Fruit fly (Drosophila melanogaster) whole organism, embryonic: ENCODE results near the gene CG18545.
A peak's percentile ranks its signal among the peaks of the same experiment; 100 is the strongest.

Experiments
- Ada2b ChIP-seq: fragments of 200-800 bp; sonication (Bioruptor generic); IDR thresholded peaks from 2 replicates; pipeline ENCODE4 v1.3.6; 2022; ENCODE audit warnings: missing biosample characterization, missing genetic modification characterization
- CG10267 ChIP-seq: fragments of 200-800 bp; sonication (Bioruptor generic); optimal IDR thresholded peaks from 2 replicates; lab custom pipeline; 2018; ENCODE audit warnings: missing biosample characterization, mild to moderate bottlenecking, missing genetic modification characterization, moderate library complexity
- CG11560 ChIP-seq: fragments of 200-800 bp; sonication (Bioruptor generic); IDR thresholded peaks from 3 replicates; pipeline ENCODE4 v1.3.6; 2022; ENCODE audit warnings: missing biosample characterization, missing genetic modification characterization
- CG12769 ChIP-seq: fragments of 200-800 bp; sonication (Bioruptor generic); optimal IDR thresholded peaks from 2 replicates; lab custom pipeline; 2019; ENCODE audit warnings: missing biosample characterization, mild to moderate bottlenecking, missing genetic modification characterization, moderate library complexity
- CG14860 ChIP-seq: fragments of 200-800 bp; sonication (Bioruptor generic); IDR thresholded peaks from 3 replicates; pipeline ENCODE4 v1.3.6; 2022; ENCODE audit warnings: missing biosample characterization, missing genetic modification characterization; ENCODE audit not compliant: partially characterized antibody
- CG16813 ChIP-seq: fragments of 200-800 bp; sonication (Bioruptor generic); IDR thresholded peaks from 3 replicates; pipeline ENCODE4 v1.3.6; 2022; ENCODE audit warnings: missing biosample characterization, missing genetic modification characterization; ENCODE audit not compliant: partially characterized antibody
- CG17186 ChIP-seq: fragments of 200-800 bp; sonication (Bioruptor generic); optimal IDR thresholded peaks from 3 replicates; lab custom pipeline; 2017; ENCODE audit warnings: missing biosample characterization, missing genetic modification reagents, missing genetic modification characterization
- CG17385 ChIP-seq: fragments of 200-800 bp; sonication (Bioruptor generic); optimal IDR thresholded peaks from 3 replicates; lab custom pipeline; 2018; ENCODE audit warnings: missing biosample characterization, mild to moderate bottlenecking, missing genetic modification characterization
- CG17912 ChIP-seq: fragments of 200-800 bp; sonication (Bioruptor generic); optimal IDR thresholded peaks from 2 replicates; lab custom pipeline; 2018; ENCODE audit warnings: missing biosample characterization, mild to moderate bottlenecking, missing genetic modification characterization
- CG2116 ChIP-seq: fragments of 200-800 bp; sonication (Bioruptor generic); optimal IDR thresholded peaks from 3 replicates; lab custom pipeline; 2018; ENCODE audit warnings: missing biosample characterization, mild to moderate bottlenecking, missing genetic modification characterization
- CG34422 ChIP-seq: fragments of 200-800 bp; sonication (Bioruptor generic); IDR thresholded peaks from 3 replicates; pipeline ENCODE4 v1.3.6; 2022; ENCODE audit warnings: missing biosample characterization, missing genetic modification characterization
- CG4617 ChIP-seq: fragments of 200-800 bp; sonication (Bioruptor generic); optimal IDR thresholded peaks from 3 replicates; lab custom pipeline; 2016; ENCODE audit warnings: missing biosample characterization, missing genetic modification characterization, borderline replicate concordance
- CG9609 ChIP-seq: fragments of 200-800 bp; sonication (Bioruptor generic); optimal IDR thresholded peaks from 3 replicates; lab custom pipeline; 2016; ENCODE audit warnings: missing biosample characterization, missing genetic modification characterization
- CG9797 ChIP-seq: fragments of 200-800 bp; sonication (Bioruptor generic); optimal IDR thresholded peaks from 3 replicates; lab custom pipeline; 2018; ENCODE audit warnings: missing biosample characterization, mild to moderate bottlenecking, missing genetic modification characterization
- Doc3 ChIP-seq: fragments of 200-800 bp; sonication (Bioruptor generic); IDR thresholded peaks from 3 replicates; pipeline ENCODE4 v1.3.6; 2022; ENCODE audit warnings: missing biosample characterization, missing genetic modification characterization; ENCODE audit not compliant: partially characterized antibody
- Drgx ChIP-seq: fragments of 200-800 bp; sonication (Bioruptor generic); IDR thresholded peaks from 2 replicates; pipeline ENCODE4 v1.3.6; 2022; ENCODE audit warnings: missing biosample characterization, missing genetic modification characterization
- Fer3 ChIP-seq: fragments of 200-800 bp; sonication (Bioruptor generic); optimal IDR thresholded peaks from 2 replicates; lab custom pipeline; 2018; ENCODE audit warnings: missing biosample characterization, mild to moderate bottlenecking, missing genetic modification characterization, moderate library complexity
- HLH4C ChIP-seq: fragments of 200-800 bp; sonication (Bioruptor generic); IDR thresholded peaks from 3 replicates; pipeline ENCODE4 v1.3.6; 2022; ENCODE audit warnings: missing biosample characterization, missing genetic modification characterization; ENCODE audit not compliant: partially characterized antibody
- MESR4 ChIP-seq: fragments of 200-800 bp; sonication (Bioruptor generic); optimal IDR thresholded peaks from 2 replicates; lab custom pipeline; 2018; ENCODE audit warnings: missing biosample characterization, mild to moderate bottlenecking, missing genetic modification characterization, moderate library complexity
- Mad ChIP-seq: fragments of 200-800 bp; sonication (Bioruptor generic); optimal IDR thresholded peaks from 2 replicates; lab custom pipeline; 2016; ENCODE audit warnings: missing biosample characterization, missing genetic modification characterization
- Meics ChIP-seq: fragments of 200-800 bp; sonication (Bioruptor generic); optimal IDR thresholded peaks from 2 replicates; lab custom pipeline; 2017; ENCODE audit warnings: missing biosample characterization, mild to moderate bottlenecking, missing genetic modification characterization
- NK7.1 ChIP-seq: fragments of 200-800 bp; sonication (Bioruptor generic); optimal IDR thresholded peaks from 3 replicates; lab custom pipeline; 2016; ENCODE audit warnings: missing biosample characterization, missing genetic modification characterization
- Neu2 ChIP-seq: fragments of 200-800 bp; sonication (Bioruptor generic); optimal IDR thresholded peaks from 3 replicates; lab custom pipeline; 2016; ENCODE audit warnings: missing biosample characterization, missing genetic modification characterization, borderline replicate concordance
- Opbp ChIP-seq: fragments of 200-800 bp; sonication (Bioruptor generic); IDR thresholded peaks from 3 replicates; pipeline ENCODE4 v1.3.6; 2022; ENCODE audit warnings: missing biosample characterization, missing genetic modification characterization; ENCODE audit not compliant: partially characterized antibody
- Sin3A ChIP-seq: fragments of >200 bp; optimal IDR thresholded peaks from 2 replicates; lab custom pipeline; 2018
- Six4 ChIP-seq: fragments of 200-800 bp; sonication (Bioruptor generic); optimal IDR thresholded peaks from 2 replicates; lab custom pipeline; 2016; ENCODE audit warnings: missing biosample characterization, missing genetic modification characterization
- Sry-δ ChIP-seq: fragments of 200-800 bp; sonication (Bioruptor generic); optimal IDR thresholded peaks from 2 replicates; lab custom pipeline; 2016; ENCODE audit warnings: missing biosample characterization, missing genetic modification characterization
- amos ChIP-seq: fragments of 200-800 bp; sonication (Bioruptor generic); IDR thresholded peaks from 2 replicates; pipeline ENCODE4 v1.3.6; 2022; ENCODE audit warnings: missing biosample characterization, missing genetic modification characterization; ENCODE audit not compliant: partially characterized antibody
- ftz-f1 ChIP-seq: fragments of 200-800 bp; sonication (Bioruptor generic); optimal IDR thresholded peaks from 2 replicates; lab custom pipeline; 2016; ENCODE audit warnings: missing biosample characterization, missing genetic modification characterization
- gfzf ChIP-seq: fragments of 200-800 bp; sonication (Bioruptor generic); optimal IDR thresholded peaks from 2 replicates; lab custom pipeline; 2016; ENCODE audit warnings: missing biosample characterization, mild to moderate bottlenecking, missing genetic modification characterization, moderate library complexity
- hbn ChIP-seq: fragments of 200-800 bp; sonication (Bioruptor generic); IDR thresholded peaks from 2 replicates; pipeline ENCODE4 v1.3.6; 2022; ENCODE audit warnings: missing biosample characterization, missing genetic modification characterization; ENCODE audit not compliant: partially characterized antibody
- jumu ChIP-seq: fragments of 200-800 bp; sonication (Bioruptor generic); optimal IDR thresholded peaks from 3 replicates; lab custom pipeline; 2016; ENCODE audit warnings: missing biosample characterization, missing genetic modification characterization
- knrl ChIP-seq: fragments of 200-800 bp; sonication (Bioruptor generic); IDR thresholded peaks from 3 replicates; pipeline ENCODE4 v1.3.6; 2022; ENCODE audit warnings: missing biosample characterization, missing genetic modification characterization; ENCODE audit not compliant: partially characterized antibody
- nerfin-2 ChIP-seq: fragments of 200-800 bp; sonication (Bioruptor generic); IDR thresholded peaks from 2 replicates; pipeline ENCODE4 v1.3.6; 2022; ENCODE audit warnings: missing biosample characterization, missing genetic modification characterization; ENCODE audit not compliant: partially characterized antibody
- pan ChIP-seq, 4 experiments: fragments of >200 bp in 3 of 4; fragments of 200-800 bp in 1 of 4; sonication (Bioruptor generic) in 1 of 4; optimal IDR thresholded peaks in 3 of 4; IDR thresholded peaks in 1 of 4; 2 replicates each; pipeline versions ENCODE4 v1.3.6 to Lab custom; 2017 to 2022; ENCODE audit warnings: missing biosample characterization in 2 of 4, missing genetic modification characterization in 2 of 4, mixed read lengths in 1 of 4
- stwl ChIP-seq: fragments of 200-800 bp; sonication (Bioruptor generic); optimal IDR thresholded peaks from 3 replicates; lab custom pipeline; 2018; ENCODE audit warnings: missing biosample characterization, mild to moderate bottlenecking, missing genetic modification characterization, moderate library complexity
- trem ChIP-seq: fragments of 200-800 bp; optimal IDR thresholded peaks from 3 replicates; lab custom pipeline; 2019; ENCODE audit warnings: missing biosample characterization, mild to moderate bottlenecking, missing genetic modification characterization, moderate library complexity
- zen2 ChIP-seq: fragments of 200-800 bp; sonication (Bioruptor generic); IDR thresholded peaks from 3 replicates; pipeline ENCODE4 v1.3.6; 2022; ENCODE audit warnings: missing biosample characterization, missing genetic modification characterization; ENCODE audit not compliant: partially characterized antibody

Gene CG18545

DNA sequence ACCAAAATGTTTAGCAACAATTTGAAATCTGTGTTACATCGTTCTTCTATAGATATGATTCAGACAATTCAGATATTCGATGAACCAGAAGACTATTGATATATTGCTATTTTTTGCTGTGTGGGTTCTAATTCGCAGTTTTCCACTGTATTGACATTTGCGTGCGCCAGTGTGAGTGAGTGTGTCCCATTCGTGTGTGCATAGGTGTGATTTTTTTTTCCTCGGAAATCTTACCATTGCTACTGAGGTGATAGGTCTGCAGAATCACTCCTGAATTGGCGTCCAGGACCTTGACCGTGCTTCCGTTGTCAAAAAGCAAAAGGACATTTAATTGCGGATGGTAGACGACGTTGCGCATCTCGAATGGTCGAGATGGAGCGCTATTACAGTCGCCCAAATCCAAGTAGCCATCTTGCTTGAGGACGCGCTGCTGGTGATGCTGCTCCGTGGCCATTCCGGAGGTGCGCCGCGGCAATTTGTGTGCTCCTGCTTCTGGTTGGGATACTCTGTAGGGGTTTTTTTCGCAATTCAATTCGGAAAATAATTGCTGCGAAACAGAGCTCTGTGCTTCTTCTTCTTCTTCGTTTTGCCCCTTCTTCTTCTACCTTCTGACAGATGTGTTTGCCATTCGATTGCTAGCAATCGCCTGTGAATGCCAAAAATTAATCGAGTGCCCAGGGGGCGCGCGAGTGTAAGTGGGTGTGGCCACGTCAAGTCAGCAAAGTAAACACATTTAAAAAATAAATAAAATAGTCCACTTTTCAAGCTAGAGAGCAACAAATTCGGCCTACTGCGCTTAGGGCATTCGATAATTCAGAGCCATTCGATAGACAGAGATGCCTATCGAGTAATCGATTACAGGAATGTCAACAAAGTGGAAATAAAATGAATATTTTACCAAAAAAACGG is 9.8 kb upstream of the CG18545 start, which contains the start of the genes Bruce and CG12818 (continued):
- peak; percentile 100 for TF ChIP-seq CG17385 (GFP tag; lab: Kevin White, UChicago)
- peak; percentile 59 for TF ChIP-seq amos (GFP tag; lab: Robert Waterston, UW)
- TF ChIP-seq CG12769 = no peak
- TF ChIP-seq Doc3 (GFP tag; lab: Robert Waterston, UW) = peak; percentile 54; the same call in 2 of the 3 replicates
- no peak for TF ChIP-seq Meics
- TF ChIP-seq stwl (tag; lab: Kevin White, UChicago) = peak; percentile 70
- no peak for TF ChIP-seq pan (optimal IDR thresholded peaks at IDR 0.05; lab: Kevin White, UChicago)
- peak in 1 of 2 experiments; percentile 5 for TF ChIP-seq pan (GFP tag; optimal IDR thresholded peaks at IDR 0.05 in 1 of 2, IDR thresholded peaks at IDR 0.05 in 1 of 2)
- peak; percentile 43; the same call in 1 of the 3 replicates for TF ChIP-seq CG34422 (GFP tag; lab: Robert Waterston, UW)
- peak; percentile 86 for TF ChIP-seq CG2116 (GFP tag; lab: Kevin White, UChicago)
- TF ChIP-seq Neu2 = peak; percentile 43
- peak; percentile 60; the same call in 1 of the 2 replicates for TF ChIP-seq hbn (GFP tag; lab: Robert Waterston, UW)
- no peak for TF ChIP-seq Six4 (GFP tag; lab: Kevin White, UChicago)
- peak; percentile 64 for TF ChIP-seq Sry-δ (GFP tag; lab: Kevin White, UChicago)
- TF ChIP-seq Sin3A (lab: Kevin White, UChicago) = peak; percentile 85
- TF ChIP-seq CG16813 (GFP tag; lab: Robert Waterston, UW) = peak; percentile 86
- TF ChIP-seq CG17912 (GFP tag; lab: Kevin White, UChicago) = peak; percentile 16
- TF ChIP-seq zen2 (GFP tag; lab: Robert Waterston, UW) = peak; percentile 60; the same call in 1 of the 3 replicates
- TF ChIP-seq Fer3 = no peak
- peak; percentile 75 for TF ChIP-seq CG10267 (tag; lab: Kevin White, UChicago)
- TF ChIP-seq CG17186 (GFP tag; lab: Kevin White, UChicago) = peak; percentile 93
- peak; percentile 91 for TF ChIP-seq nerfin-2
- peak; percentile 85 for TF ChIP-seq trem (tag; lab: Kevin White, UChicago)
- peak; percentile 58; the same call in 1 of the 3 replicates for TF ChIP-seq Opbp (GFP tag; lab: Robert Waterston, UW)
- 0 out of 2 replicates have a peak, but pooled peaks have one; percentile 19 for TF ChIP-seq Drgx (GFP tag; lab: Robert Waterston, UW)
- peak; percentile 2 for TF ChIP-seq CG9609 (GFP tag; lab: Kevin White, UChicago)
- peak; percentile 95 for TF ChIP-seq CG4617 (GFP tag; lab: Kevin White, UChicago)
- TF ChIP-seq Ada2b (GFP tag; lab: Robert Waterston, UW) = no peak
- TF ChIP-seq CG11560 (tag; lab: Robert Waterston, UW) = peak; percentile 100
- peak; percentile 17 for TF ChIP-seq CG9797
- no peak for TF ChIP-seq ftz-f1 (GFP tag; lab: Kevin White, UChicago)
- peak; percentile 95 for TF ChIP-seq HLH4C (GFP tag; lab: Robert Waterston, UW)
- TF ChIP-seq Mad (GFP tag; lab: Kevin White, UChicago) = peak; percentile 13
- TF ChIP-seq NK7.1 (GFP tag; lab: Kevin White, UChicago) = peak; percentile 11
- TF ChIP-seq jumu (GFP tag; lab: Kevin White, UChicago) = peak; percentile 4
- peak; percentile 83 for TF ChIP-seq MESR4
- peak; percentile 26 for TF ChIP-seq gfzf
- peak; percentile 90 for TF ChIP-seq CG14860 (GFP tag; lab: Robert Waterston, UW)
- peak; percentile 71 for TF ChIP-seq knrl (GFP tag; lab: Robert Waterston, UW)
